Worm (Caenorhabditis elegans) whole organism, L4 larva: Measurements from ENCODE around the gene ftn-1.
"Not testable (repeated sequence)": the region's sequence is repeated elsewhere in the genome, so short reads cannot be mapped to it uniquely, and the experiment has no call there.

Source experiments
- R02D3.7 ChIP-seq: fragments of 150-350 bp; sonication (generic microtip); optimal IDR thresholded peaks from 3 replicates; lab custom pipeline; 2014; ENCODE audit warnings: missing biosample characterization, missing genetic modification characterization
- aly-2 ChIP-seq: sonication (generic microtip); optimal IDR thresholded peaks from 2 replicates; lab custom pipeline; 2018; ENCODE audit warnings: missing biosample characterization, missing genetic modification characterization
- ama-1 ChIP-seq: fragments of 150-350 bp; optimal IDR thresholded peaks from 2 replicates; lab custom pipeline; 2014; ENCODE audit warnings: inconsistent platforms, mixed read lengths
- ceh-62 ChIP-seq: sonication (generic microtip); optimal IDR thresholded peaks from 2 replicates; lab custom pipeline; 2017; ENCODE audit warnings: missing biosample characterization, missing genetic modification characterization
- daf-8 ChIP-seq: fragments of 200-800 bp; sonication (Bioruptor generic); IDR thresholded peaks from 2 replicates; pipeline ENCODE4 v1.3.6; 2022; ENCODE audit warnings: missing genetic modification characterization, missing compliant biosample characterization
- lin-13 ChIP-seq: fragments of 150-350 bp; optimal IDR thresholded peaks from 2 replicates; lab custom pipeline; 2014; ENCODE audit warnings: missing biosample characterization, missing genetic modification reagents, missing genetic modification characterization
- nhr-102 ChIP-seq: sonication (generic microtip); optimal IDR thresholded peaks from 2 replicates; lab custom pipeline; 2016; ENCODE audit warnings: mild to moderate bottlenecking, missing genetic modification characterization, moderate library complexity, missing compliant biosample characterization
- nhr-6 ChIP-seq: fragments of 150-350 bp; optimal IDR thresholded peaks from 2 replicates; lab custom pipeline; 2014; ENCODE audit warnings: missing biosample characterization, missing genetic modification characterization
- snpc-1.2 ChIP-seq: fragments of 200-800 bp; sonication (Bioruptor generic); IDR thresholded peaks from 2 replicates; pipeline ENCODE4 v1.3.6; 2022; ENCODE audit warnings: missing genetic modification reagents, missing genetic modification characterization, missing compliant biosample characterization
- unc-62 ChIP-seq, 3 experiments: fragments of 150-350 bp in 1 of 3; sonication (generic microtip); optimal IDR thresholded peaks in 2 of 3; peaks in 1 of 3; 1 replicate in 1 of 3; 2 replicates in 2 of 3; lab custom pipeline; 2014 to 2017; ENCODE audit warnings: missing biosample characterization in 3 of 3, missing genetic modification characterization in 3 of 3, missing genetic modification reagents in 3 of 3, missing genotype in 1 of 3
- zag-1 ChIP-seq: fragments of 150-350 bp; optimal IDR thresholded peaks from 2 replicates; lab custom pipeline; 2014; ENCODE audit warnings: missing biosample characterization, missing genetic modification characterization
- zfp-2 ChIP-seq: sonication (generic microtip); optimal IDR thresholded peaks from 2 replicates; lab custom pipeline; 2016; ENCODE audit warnings: mild to moderate bottlenecking, missing genetic modification characterization, missing compliant biosample characterization
- zfp-3 ChIP-seq: fragments of 200-800 bp; sonication (Bioruptor generic); conservative IDR thresholded peaks from 2 replicates; pipeline ENCODE4 v1.3.6; 2022; ENCODE audit warnings: missing genetic modification reagents, missing genetic modification characterization, missing compliant biosample characterization

DNA sequence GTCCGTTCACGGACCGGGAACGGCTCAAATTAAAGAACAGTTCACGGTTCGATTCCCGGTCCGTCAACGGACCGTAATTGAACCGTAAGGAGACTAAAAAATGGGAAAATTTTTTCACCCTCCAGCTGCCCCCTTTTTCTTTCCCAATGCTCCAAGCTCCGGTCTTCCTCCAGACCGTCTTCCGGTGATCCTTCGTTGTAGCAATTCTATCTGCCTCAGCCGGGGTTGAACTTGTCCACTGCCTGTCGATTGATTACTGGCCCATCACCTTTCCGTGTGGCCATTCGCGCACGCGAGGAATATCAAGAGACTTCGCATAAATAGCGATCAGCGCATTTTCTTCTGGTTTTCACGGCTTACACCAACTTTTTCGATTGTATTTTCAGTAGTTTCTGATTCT, 1.1 kb upstream of the ftn-1 start:
- not testable (repeated sequence) for TF ChIP-seq nhr-6; zfp-3 (GFP tag; lab: Robert Waterston, UW); R02D3.7; daf-8; ama-1 (lab: Kevin White, UChicago); zfp-2 (tag; lab: Kevin White, UChicago); lin-13 (GFP tag; lab: Kevin White, UChicago); aly-2; nhr-102 (tag; lab: Kevin White, UChicago); ceh-62 (tag; lab: Kevin White, UChicago); zag-1 (tag; lab: Kevin White, UChicago); unc-62 (GFP tag; optimal IDR thresholded peaks at IDR 0.05 in 1 of 2; lab: Kevin White, UChicago); unc-62 (tag; optimal IDR thresholded peaks at IDR 0.05; lab: Kevin White, UChicago)
- peak; percentile 91 for TF ChIP-seq snpc-1.2 (GFP tag; lab: Robert Waterston, UW)
